Worm (Caenorhabditis elegans) whole organism, midembryonic: ENCODE measurements around the gene jmjd-2.

Source experiments
- cog-1 ChIP-seq: sonication (generic microtip); optimal IDR thresholded peaks from 2 replicates; lab custom pipeline; 2016; ENCODE audit warnings: missing genetic modification characterization, missing compliant biosample characterization
- ztf-23 ChIP-seq: fragments of 200-800 bp; sonication (Bioruptor generic); IDR thresholded peaks from 2 replicates; pipeline ENCODE4 v1.3.6; 2022; ENCODE audit warnings: missing genetic modification reagents, missing genetic modification characterization, missing compliant biosample characterization

DNA sequence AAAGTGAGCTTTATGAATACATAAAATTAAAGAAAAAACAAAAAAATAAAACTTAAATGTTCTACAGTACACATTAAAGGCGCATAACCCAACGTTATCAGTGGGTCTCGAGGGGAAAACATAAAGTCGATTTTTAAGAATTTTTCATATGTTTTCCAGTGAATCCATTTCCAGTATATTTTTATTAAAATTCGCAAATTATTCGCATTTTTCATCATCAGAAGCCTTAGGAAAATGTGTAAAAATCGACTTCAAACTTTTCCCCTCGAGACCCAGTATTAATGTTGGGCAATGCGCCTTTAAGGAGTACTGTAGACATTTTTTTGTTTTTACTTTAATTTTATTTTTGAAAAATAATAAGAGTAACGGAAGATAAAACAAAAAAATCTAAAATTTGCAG, 25.3 kb downstream of the jmjd-2 start:
- TF ChIP-seq cog-1 (tag; lab: Kevin White, UChicago) = no peak
- no peak for TF ChIP-seq ztf-23 (GFP tag; lab: Robert Waterston, UW)
